Fruit fly (Drosophila melanogaster): ENCODE data around the gene CG5412.
A peak's percentile ranks its signal among the peaks of the same experiment; 100 is the strongest.

The CG5412 gene

dm6 chr3R:20552093-20552492 is 24.8 kb upstream of the CG5412 start, which contains the start of gene Stat92E (continued):
- TF ChIP-seq seq (GFP tag; IDR thresholded peaks at IDR 0.05) (no peak), nerfin-2 (GFP tag; IDR thresholded peaks at IDR 0.05; ENCODE audit: partially characterized antibody) (peak; percentile 33; the same call in 1 of the 2 replicates), CG34422 (GFP tag; IDR thresholded peaks at IDR 0.05) (no peak), Stat92E (GFP tag; optimal IDR thresholded peaks at IDR 0.05) (no peak), Dbx (GFP tag; IDR thresholded peaks at IDR 0.05) (no peak), Hmx (GFP tag; optimal IDR thresholded peaks at IDR 0.05) (no peak), gsb (GFP tag; IDR thresholded peaks at IDR 0.05) (no peak), CG8281 (tag; optimal IDR thresholded peaks at IDR 0.05) (no peak), Dfd (GFP tag; optimal IDR thresholded peaks at IDR 0.05) (no peak), gce (GFP tag; IDR thresholded peaks at IDR 0.05) (no peak), lab (GFP tag; optimal IDR thresholded peaks at IDR 0.05) (no peak), ems (GFP tag; optimal IDR thresholded peaks at IDR 0.05) (no peak), CG14050 (GFP tag; IDR thresholded peaks at IDR 0.05) (no peak), CG30431 (GFP tag; optimal IDR thresholded peaks at IDR 0.05) (no peak), pzg (GFP tag; optimal IDR thresholded peaks at IDR 0.05) (peak; percentile 64), CG7928 (GFP tag; optimal IDR thresholded peaks at IDR 0.05) (no peak), lmd (GFP tag; IDR thresholded peaks at IDR 0.05) (no peak), CG12659 (GFP tag; optimal IDR thresholded peaks at IDR 0.05) (no peak), CG18011 (GFP tag; optimal IDR thresholded peaks at IDR 0.05) (no peak), CG9817 (tag; optimal IDR thresholded peaks at IDR 0.05) (no peak), pb (GFP tag; optimal IDR thresholded peaks at IDR 0.05) (no peak), dm (GFP tag; optimal IDR thresholded peaks at IDR 0.05) (no peak), Sry-δ (GFP tag; optimal IDR thresholded peaks at IDR 0.05) (peak; percentile 32), btn (GFP tag; optimal IDR thresholded peaks at IDR 0.05) (no peak), CG7357 (GFP tag; IDR thresholded peaks at IDR 0.05) (no peak), row (GFP tag; IDR thresholded peaks at IDR 0.05) (no peak), Rx (GFP tag; IDR thresholded peaks at IDR 0.05) (no peak), CG32767 (GFP tag; IDR thresholded peaks at IDR 0.05) (no peak), HLH3B (GFP tag; IDR thresholded peaks at IDR 0.05) (no peak), Poxn (GFP tag; IDR thresholded peaks at IDR 0.05) (no peak), CG42726 (GFP tag; IDR thresholded peaks at IDR 0.05; ENCODE audit: partially characterized antibody) (no peak), ranshi (GFP tag; IDR thresholded peaks at IDR 0.05) (no peak), sens (GFP tag) (peak; percentile 76), tup (GFP tag; optimal IDR thresholded peaks at IDR 0.05) (no peak), Pdp1 (GFP tag; optimal IDR thresholded peaks at IDR 0.05) (peak in 1 of 2 experiments; percentile 32), D (optimal IDR thresholded peaks at IDR 0.05) (no peak), D (GFP tag; optimal IDR thresholded peaks at IDR 0.05) (no peak), gt (GFP tag; IDR thresholded peaks at IDR 0.05) (no peak), CG2199 (GFP tag; IDR thresholded peaks at IDR 0.05) (0 out of 3 replicates have a peak, but pooled peaks have one; percentile 17), BEAF-32 (GFP tag; optimal IDR thresholded peaks at IDR 0.05) (peak; percentile 35), CG15514 (GFP tag; optimal IDR thresholded peaks at IDR 0.05) (peak; percentile 14), fu2 (GFP tag; optimal IDR thresholded peaks at IDR 0.05) (no peak), CG1233 (GFP tag; optimal IDR thresholded peaks at IDR 0.05) (no peak), CG7786 (GFP tag; optimal IDR thresholded peaks at IDR 0.05) (no peak), Dp (GFP tag; optimal IDR thresholded peaks at IDR 0.05) (peak; percentile 95), Dref (GFP tag; IDR thresholded peaks at IDR 0.05) (peak; percentile 83), z (GFP tag; IDR thresholded peaks at IDR 0.05) (no peak), Hr78 (GFP tag; optimal IDR thresholded peaks at IDR 0.05) (no peak), bab2 (GFP tag; optimal IDR thresholded peaks at IDR 0.05) (no peak), Bgb (GFP tag; IDR thresholded peaks at IDR 0.05; ENCODE audit: partially characterized antibody) (peak; percentile 39; the same call in 1 of the 2 replicates), fd102C (GFP tag; optimal IDR thresholded peaks at IDR 0.05) (no peak), so (GFP tag; IDR thresholded peaks at IDR 0.05) (no peak)

Measured in whole organism, embryonic.